Worm (Caenorhabditis elegans): Measurements from ENCODE around the gene col-135.

Gene col-135

DNA sequence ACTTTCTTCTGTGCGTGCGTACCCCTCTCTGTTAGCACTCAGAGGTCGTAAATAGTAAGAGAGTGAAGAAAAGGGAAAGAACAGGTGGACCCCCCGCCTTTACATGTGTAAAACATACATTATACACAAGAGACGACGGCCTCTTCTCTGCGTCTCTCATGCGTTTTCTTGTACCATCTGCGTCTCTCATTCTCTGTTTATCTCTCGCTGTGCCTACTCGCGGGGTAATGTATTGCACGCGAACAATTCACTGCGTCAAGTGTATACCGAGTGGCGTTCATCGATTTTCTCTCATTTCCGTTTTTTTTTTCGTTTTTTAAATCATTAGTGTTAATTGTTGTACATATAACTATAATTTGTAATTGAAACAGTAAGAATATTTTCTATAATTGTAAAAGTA lies 24.4 kb downstream of the col-135 start:
- no peak for TF ChIP-seq unc-62 (GFP tag; optimal IDR thresholded peaks at IDR 0.05)

DNA sequence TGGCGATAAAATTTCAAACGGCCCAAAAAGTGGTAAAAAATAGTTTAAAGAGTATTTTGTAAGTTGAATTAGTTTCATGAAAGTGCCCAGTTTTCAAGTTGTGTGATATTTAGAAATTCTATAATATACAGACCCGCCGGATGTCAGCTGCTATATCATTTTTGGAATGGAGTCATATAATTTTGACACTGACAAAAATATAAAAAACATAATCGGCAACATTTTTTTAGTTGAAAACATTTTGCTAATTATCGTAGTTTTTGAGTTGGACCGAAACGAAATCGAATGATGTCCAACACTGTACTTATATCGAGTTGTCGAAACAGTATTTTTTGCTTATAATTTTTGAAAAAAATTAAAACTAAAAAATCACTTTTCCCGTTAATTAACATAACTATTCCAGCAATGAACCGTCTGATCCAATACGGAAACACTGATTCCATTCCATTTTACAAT lies 28.3 kb downstream of the col-135 start, which contains the start of gene srt-44:
Gene srt-44 (plus strand): TSS at position 406 of the 456 bp plus-strand sequence.
- TF ChIP-seq unc-62 (GFP tag; optimal IDR thresholded peaks at IDR 0.05): no peak

DNA sequence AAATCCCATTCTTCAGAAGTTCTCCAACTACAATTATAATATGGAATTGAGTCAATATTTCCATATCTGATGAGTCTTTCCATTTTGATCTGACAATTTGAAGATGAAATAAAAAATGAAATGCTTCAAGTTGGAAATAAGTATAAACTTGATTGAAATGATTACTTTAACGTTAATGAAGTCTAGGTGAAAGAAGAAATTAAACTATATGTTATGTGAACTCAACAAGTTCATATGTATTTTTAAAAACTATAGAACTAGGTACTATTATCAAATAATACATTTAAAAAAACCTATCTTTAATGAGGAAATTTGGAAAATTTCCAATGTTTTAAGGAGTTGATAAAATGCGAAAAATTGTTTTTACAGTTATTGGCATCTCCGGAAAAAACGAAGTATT lies 33.3 kb downstream of the col-135 start, which contains the start of gene srt-49:
Gene srt-49 (minus strand): TSS at position 101 of the 400 bp plus-strand sequence.
- TF ChIP-seq unc-62 (GFP tag; optimal IDR thresholded peaks at IDR 0.05): no peak

All from whole organism, dauer.